Fruit fly (Drosophila melanogaster) whole organism, embryonic: ENCODE measurements around the gene CG41128.

ENCODE experiments used
- BtbVII ChIP-seq: fragments of 200-800 bp; sonication (Bioruptor generic); optimal IDR thresholded peaks from 3 replicates; lab custom pipeline; 2017; ENCODE audit warnings: missing biosample characterization, mild to moderate bottlenecking, missing genetic modification characterization
- CG10274 ChIP-seq: fragments of 200-800 bp; sonication (Bioruptor generic); optimal IDR thresholded peaks from 3 replicates; lab custom pipeline; 2017; ENCODE audit warnings: missing biosample characterization, mild to moderate bottlenecking, missing genetic modification characterization
- CG10565 ChIP-seq: fragments of 200-800 bp; sonication (Bioruptor generic); optimal IDR thresholded peaks from 3 replicates; lab custom pipeline; 2016; ENCODE audit warnings: missing biosample characterization, mild to moderate bottlenecking, missing genetic modification characterization
- CG11456 ChIP-seq: fragments of 200-800 bp; sonication (Bioruptor generic); IDR thresholded peaks from 3 replicates; pipeline ENCODE4 v1.3.6; 2022; ENCODE audit warnings: missing biosample characterization, missing genetic modification characterization
- CG11723 ChIP-seq: fragments of 200-800 bp; sonication (Bioruptor generic); optimal IDR thresholded peaks from 2 replicates; lab custom pipeline; 2017; ENCODE audit warnings: missing biosample characterization, mild to moderate bottlenecking, missing genetic modification characterization
- CG14441 ChIP-seq: fragments of 200-800 bp; sonication (Bioruptor generic); IDR thresholded peaks from 2 replicates; pipeline ENCODE4 v1.3.6; 2022; ENCODE audit warnings: missing biosample characterization, missing genetic modification characterization
- CG14710 ChIP-seq: fragments of 200-800 bp; sonication (Bioruptor generic); optimal IDR thresholded peaks from 3 replicates; lab custom pipeline; 2019; ENCODE audit warnings: missing biosample characterization, mild to moderate bottlenecking, missing genetic modification characterization, moderate library complexity
- CG1603 ChIP-seq: fragments of 200-800 bp; sonication (Bioruptor generic); optimal IDR thresholded peaks from 2 replicates; lab custom pipeline; 2019; ENCODE audit warnings: missing biosample characterization, mild to moderate bottlenecking, missing genetic modification characterization, moderate library complexity
- CG16813 ChIP-seq: fragments of 200-800 bp; sonication (Bioruptor generic); IDR thresholded peaks from 3 replicates; pipeline ENCODE4 v1.3.6; 2022; ENCODE audit warnings: missing biosample characterization, missing genetic modification characterization; ENCODE audit not compliant: partially characterized antibody
- CG17802 ChIP-seq: fragments of 200-800 bp; sonication (Bioruptor generic); optimal IDR thresholded peaks from 2 replicates; lab custom pipeline; 2018; ENCODE audit warnings: missing biosample characterization, mild to moderate bottlenecking, missing genetic modification characterization, moderate library complexity
- CG1832 ChIP-seq: fragments of 200-800 bp; sonication (Bioruptor generic); optimal IDR thresholded peaks from 2 replicates; lab custom pipeline; 2017; ENCODE audit warnings: missing biosample characterization, mild to moderate bottlenecking, missing genetic modification characterization, inconsistent platforms
- CG2116 ChIP-seq: fragments of 200-800 bp; sonication (Bioruptor generic); optimal IDR thresholded peaks from 3 replicates; lab custom pipeline; 2018; ENCODE audit warnings: missing biosample characterization, mild to moderate bottlenecking, missing genetic modification characterization
- CG31224 ChIP-seq: fragments of 200-800 bp; sonication (Bioruptor generic); IDR thresholded peaks from 2 replicates; pipeline ENCODE4 v1.3.6; 2022; ENCODE audit warnings: missing biosample characterization, missing genetic modification characterization
- CG33213 ChIP-seq: fragments of 200-800 bp; sonication (Bioruptor generic); optimal IDR thresholded peaks from 3 replicates; lab custom pipeline; 2016; ENCODE audit warnings: missing biosample characterization, missing genetic modification characterization
- CG43689 ChIP-seq: fragments of 200-800 bp; sonication (Bioruptor generic); IDR thresholded peaks from 2 replicates; pipeline ENCODE4 v1.3.6; 2022; ENCODE audit warnings: missing biosample characterization, missing genetic modification characterization
- CG4730 ChIP-seq: fragments of 200-800 bp; sonication (Bioruptor generic); IDR thresholded peaks from 2 replicates; pipeline ENCODE4 v1.3.6; 2022; ENCODE audit warnings: missing biosample characterization, missing genetic modification characterization
- CG6689 ChIP-seq: fragments of 200-800 bp; sonication (Bioruptor generic); IDR thresholded peaks from 2 replicates; pipeline ENCODE4 v1.3.6; 2022; ENCODE audit warnings: missing biosample characterization, missing genetic modification characterization
- CG6765 ChIP-seq: fragments of 200-800 bp; sonication (Bioruptor generic); optimal IDR thresholded peaks from 3 replicates; lab custom pipeline; 2017; ENCODE audit warnings: missing biosample characterization, mild to moderate bottlenecking, missing genetic modification characterization
- CG8290 ChIP-seq, 3 experiments: fragments of 200-800 bp; sonication (Bioruptor generic); optimal IDR thresholded peaks; 2 replicates each; lab custom pipeline; 2016 to 2019; ENCODE audit warnings: missing biosample characterization in 3 of 3, missing genetic modification characterization in 3 of 3, mild to moderate bottlenecking in 2 of 3, moderate library complexity in 1 of 3
- CG8388 ChIP-seq: fragments of 200-800 bp; sonication (Bioruptor generic); optimal IDR thresholded peaks from 2 replicates; lab custom pipeline; 2019; ENCODE audit warnings: missing biosample characterization, mild to moderate bottlenecking, missing genetic modification characterization, moderate library complexity
- Dad ChIP-seq: fragments of 200-800 bp; sonication (Bioruptor generic); optimal IDR thresholded peaks from 3 replicates; lab custom pipeline; 2016; ENCODE audit warnings: missing biosample characterization, missing genetic modification characterization
- Dbx ChIP-seq: fragments of 200-800 bp; sonication (Bioruptor generic); IDR thresholded peaks from 3 replicates; pipeline ENCODE4 v1.3.6; 2022; ENCODE audit warnings: missing biosample characterization, missing genetic modification characterization
- Deaf1 ChIP-seq: fragments of 200-800 bp; optimal IDR thresholded peaks from 3 replicates; lab custom pipeline; 2019; ENCODE audit warnings: missing biosample characterization, mild to moderate bottlenecking, missing genetic modification characterization, moderate library complexity
- Dll ChIP-seq: fragments of 200-800 bp; sonication (Bioruptor generic); IDR thresholded peaks from 4 replicates; pipeline ENCODE4 v1.3.6; 2022; ENCODE audit warnings: missing biosample characterization, missing genetic modification characterization; ENCODE audit not compliant: partially characterized antibody
- HHEX ChIP-seq: fragments of 200-800 bp; sonication (Bioruptor generic); optimal IDR thresholded peaks from 3 replicates; lab custom pipeline; 2017; ENCODE audit warnings: missing biosample characterization, mild to moderate bottlenecking, missing genetic modification characterization, missing genetic modification reagents
- Hr39 ChIP-seq: fragments of >200 bp; optimal IDR thresholded peaks from 2 replicates; lab custom pipeline; 2017
- Hr51 ChIP-seq, 2 experiments: fragments of 200-800 bp; sonication (Bioruptor generic); optimal IDR thresholded peaks; 2 replicates in 1 of 2; 3 replicates in 1 of 2; lab custom pipeline; 2016 to 2018; ENCODE audit warnings: missing biosample characterization in 2 of 2, missing genetic modification characterization in 2 of 2, mild to moderate bottlenecking in 1 of 2, moderate library complexity in 1 of 2
- Hr78 ChIP-seq, 2 experiments: fragments of 200-800 bp in 1 of 2; fragments of >200 bp in 1 of 2; sonication (Bioruptor generic) in 1 of 2; optimal IDR thresholded peaks; 2 replicates each; lab custom pipeline; 2017 to 2019; ENCODE audit warnings: missing biosample characterization in 2 of 2, missing genetic modification characterization in 2 of 2, mild to moderate bottlenecking in 1 of 2, moderate library complexity in 1 of 2
- Meics ChIP-seq: fragments of 200-800 bp; sonication (Bioruptor generic); optimal IDR thresholded peaks from 2 replicates; lab custom pipeline; 2017; ENCODE audit warnings: missing biosample characterization, mild to moderate bottlenecking, missing genetic modification characterization
- Neu2 ChIP-seq: fragments of 200-800 bp; sonication (Bioruptor generic); optimal IDR thresholded peaks from 3 replicates; lab custom pipeline; 2016; ENCODE audit warnings: missing biosample characterization, missing genetic modification characterization, borderline replicate concordance
- Opbp ChIP-seq: fragments of 200-800 bp; sonication (Bioruptor generic); IDR thresholded peaks from 3 replicates; pipeline ENCODE4 v1.3.6; 2022; ENCODE audit warnings: missing biosample characterization, missing genetic modification characterization; ENCODE audit not compliant: partially characterized antibody
- Side ChIP-seq: fragments of 200-800 bp; sonication (Bioruptor generic); optimal IDR thresholded peaks from 2 replicates; lab custom pipeline; 2016; ENCODE audit warnings: missing biosample characterization, missing genetic modification characterization
- Sry-δ ChIP-seq: fragments of 200-800 bp; sonication (Bioruptor generic); optimal IDR thresholded peaks from 2 replicates; lab custom pipeline; 2016; ENCODE audit warnings: missing biosample characterization, missing genetic modification characterization
- Stat92E ChIP-seq, 3 experiments: fragments of >200 bp in 2 of 3; fragments of 200-800 bp in 1 of 3; sonication (Bioruptor generic) in 1 of 3; optimal IDR thresholded peaks; 2 replicates each; lab custom pipeline; 2017 to 2019; ENCODE audit warnings: missing biosample characterization in 3 of 3, missing genetic modification characterization in 3 of 3, mild to moderate bottlenecking in 1 of 3, moderate library complexity in 1 of 3
- amos ChIP-seq: fragments of 200-800 bp; sonication (Bioruptor generic); IDR thresholded peaks from 2 replicates; pipeline ENCODE4 v1.3.6; 2022; ENCODE audit warnings: missing biosample characterization, missing genetic modification characterization; ENCODE audit not compliant: partially characterized antibody
- bab2 ChIP-seq: fragments of 200-800 bp; sonication (Bioruptor generic); optimal IDR thresholded peaks from 2 replicates; lab custom pipeline; 2016; ENCODE audit warnings: missing biosample characterization, missing genetic modification characterization
- chinmo ChIP-seq: fragments of 200-800 bp; sonication (Bioruptor generic); IDR thresholded peaks from 4 replicates; pipeline ENCODE4 v1.3.6; 2022; ENCODE audit warnings: missing biosample characterization, missing genetic modification characterization; ENCODE audit not compliant: partially characterized antibody
- crol ChIP-seq: fragments of 200-800 bp; sonication (Bioruptor generic); IDR thresholded peaks from 2 replicates; pipeline ENCODE4 v1.3.6; 2022; ENCODE audit warnings: missing biosample characterization, missing genetic modification characterization
- ems ChIP-seq: fragments of 200-800 bp; sonication (Bioruptor generic); optimal IDR thresholded peaks from 3 replicates; lab custom pipeline; 2016; ENCODE audit warnings: missing biosample characterization, missing genetic modification characterization
- en ChIP-seq: fragments of 200-800 bp; sonication (Bioruptor generic); optimal IDR thresholded peaks from 2 replicates; lab custom pipeline; 2016; ENCODE audit warnings: missing biosample characterization, missing genetic modification characterization
- fru ChIP-seq: fragments of >200 bp; optimal IDR thresholded peaks from 2 replicates; lab custom pipeline; 2017
- inv ChIP-seq: fragments of 200-800 bp; sonication (Bioruptor generic); IDR thresholded peaks from 2 replicates; pipeline ENCODE4 v1.3.6; 2022; ENCODE audit warnings: missing biosample characterization, missing genetic modification characterization; ENCODE audit not compliant: partially characterized antibody
- jing ChIP-seq: fragments of 200-800 bp; sonication (Bioruptor generic); optimal IDR thresholded peaks from 2 replicates; lab custom pipeline; 2018; ENCODE audit warnings: missing biosample characterization, mild to moderate bottlenecking, missing genetic modification characterization
- otp ChIP-seq: fragments of 200-800 bp; sonication (Bioruptor generic); IDR thresholded peaks from 3 replicates; pipeline ENCODE4, ENCODE4 v1.3.6; 2022; ENCODE audit warnings: missing biosample characterization, missing genetic modification characterization
- slbo ChIP-seq: fragments of 200-800 bp; sonication (Bioruptor generic); IDR thresholded peaks from 2 replicates; pipeline ENCODE4 v1.3.6; 2022; ENCODE audit warnings: missing biosample characterization, missing genetic modification characterization
- ssp ChIP-seq: fragments of 200-800 bp; sonication (Bioruptor generic); IDR thresholded peaks from 2 replicates; pipeline ENCODE4 v1.3.6; 2022; ENCODE audit warnings: missing biosample characterization, missing genetic modification characterization
- tll ChIP-seq, 2 experiments: fragments of 200-800 bp in 1 of 2; fragments of >200 bp in 1 of 2; sonication (Bioruptor generic) in 1 of 2; optimal IDR thresholded peaks; 2 replicates each; lab custom pipeline; 2017 to 2019; ENCODE audit warnings: missing biosample characterization in 2 of 2, missing genetic modification characterization in 2 of 2, mild to moderate bottlenecking in 1 of 2, moderate library complexity in 1 of 2
- toy ChIP-seq: fragments of 200-800 bp; sonication (Bioruptor generic); IDR thresholded peaks from 2 replicates; pipeline ENCODE4 v1.3.6; 2022; ENCODE audit warnings: missing biosample characterization, missing genetic modification characterization
- usp ChIP-seq: fragments of >200 bp; optimal IDR thresholded peaks from 2 replicates; lab custom pipeline; 2017; ENCODE audit warnings: missing biosample characterization, missing genetic modification characterization
- wdn ChIP-seq: fragments of 200-800 bp; sonication (Bioruptor generic); IDR thresholded peaks from 2 replicates; pipeline ENCODE4 v1.3.6; 2022; ENCODE audit warnings: missing biosample characterization, missing genetic modification characterization

The CG41128 gene

dm6 chr3R:3733936-3734335, 16.2 kb upstream of the CG41128 start (continued):
- no peak for TF ChIP-seq Hr39 (lab: Kevin White, UChicago)
- peak; percentile 44; the same call in 2 of the 3 replicates for TF ChIP-seq CG16813 (GFP tag; lab: Robert Waterston, UW)
- no peak for TF ChIP-seq ems (GFP tag; lab: Kevin White, UChicago)
- peak; percentile 9 for TF ChIP-seq CG2116 (GFP tag; lab: Kevin White, UChicago)
- no peak for TF ChIP-seq CG10274
- TF ChIP-seq CG6689 (GFP tag; lab: Robert Waterston, UW), result no peak
- TF ChIP-seq Hr51 (GFP tag; optimal IDR thresholded peaks at IDR 0.05; lab: Kevin White, UChicago), result no peak
- no peak for TF ChIP-seq crol
- TF ChIP-seq bab2 (GFP tag; lab: Kevin White, UChicago), result no peak
- no peak for TF ChIP-seq inv (GFP tag; lab: Robert Waterston, UW)
- peak; percentile 79 for TF ChIP-seq CG33213 (GFP tag; lab: Kevin White, UChicago)
- no peak for TF ChIP-seq Dad (GFP tag; lab: Kevin White, UChicago)
- no peak for TF ChIP-seq CG8388 (GFP tag; lab: Kevin White, UChicago)
- TF ChIP-seq CG4730 (GFP tag; lab: Robert Waterston, UW), result no peak
- TF ChIP-seq CG31224 (GFP tag; lab: Robert Waterston, UW), result no peak
- TF ChIP-seq CG11456 (GFP tag; lab: Robert Waterston, UW), result no peak
- TF ChIP-seq fru, result no peak
- TF ChIP-seq CG1832 (GFP tag; lab: Kevin White, UChicago), result no peak
- no peak for TF ChIP-seq toy
- TF ChIP-seq Dbx, result no peak
- no peak for TF ChIP-seq Hr78 (GFP tag; optimal IDR thresholded peaks at IDR 0.05; lab: Kevin White, UChicago)
- no peak for TF ChIP-seq jing
- peak; percentile 28 for TF ChIP-seq CG8290 (GFP tag; optimal IDR thresholded peaks at IDR 0.05; lab: Kevin White, UChicago)
- TF ChIP-seq CG8290 (tag; optimal IDR thresholded peaks at IDR 0.05; lab: Kevin White, UChicago), result no peak
- no peak for TF ChIP-seq en
- TF ChIP-seq amos, result peak; percentile 29; the same call in 1 of the 2 replicates
- TF ChIP-seq CG11723 (GFP tag; lab: Kevin White, UChicago), result peak; percentile 62
- no peak for TF ChIP-seq CG14710 (tag; lab: Kevin White, UChicago)
- peak; percentile 91 for TF ChIP-seq CG17802 (tag; lab: Kevin White, UChicago)
- TF ChIP-seq ssp (GFP tag; lab: Robert Waterston, UW), result peak; percentile 49
- no peak for TF ChIP-seq HHEX
- TF ChIP-seq Neu2 (GFP tag; lab: Kevin White, UChicago), result no peak
- TF ChIP-seq wdn, result no peak
- TF ChIP-seq usp (GFP tag; lab: Kevin White, UChicago), result no peak
- TF ChIP-seq Deaf1 (tag; lab: Kevin White, UChicago), result no peak
- TF ChIP-seq chinmo (GFP tag; lab: Robert Waterston, UW), result no peak
- TF ChIP-seq CG1603, result peak; percentile 91
- no peak for TF ChIP-seq CG43689 (GFP tag; lab: Robert Waterston, UW)
- no peak for TF ChIP-seq slbo (GFP tag; lab: Robert Waterston, UW)
- TF ChIP-seq Dll (GFP tag; lab: Robert Waterston, UW), result 0 out of 4 replicates have a peak, but pooled peaks have one; percentile 22
- TF ChIP-seq Sry-δ (GFP tag; lab: Kevin White, UChicago), result peak; percentile 51
- TF ChIP-seq tll (GFP tag; optimal IDR thresholded peaks at IDR 0.05; lab: Kevin White, UChicago), result peak in 1 of 2 experiments; percentile 7
- TF ChIP-seq otp (GFP tag; lab: Robert Waterston, UW), result no peak
- TF ChIP-seq BtbVII (GFP tag; lab: Kevin White, UChicago), result no peak
- no peak for TF ChIP-seq Stat92E (GFP tag; optimal IDR thresholded peaks at IDR 0.05; lab: Kevin White, UChicago)
- TF ChIP-seq Opbp (GFP tag; lab: Robert Waterston, UW), result no peak
- no peak for TF ChIP-seq Meics (GFP tag; lab: Kevin White, UChicago)
- TF ChIP-seq CG14441 (GFP tag; lab: Robert Waterston, UW), result no peak
- TF ChIP-seq CG10565 (GFP tag; lab: Kevin White, UChicago), result no peak
- no peak for TF ChIP-seq Side
- no peak for TF ChIP-seq CG6765
